Worm (Caenorhabditis elegans): Measurements from ENCODE around the gene D1044.7.

DNA sequence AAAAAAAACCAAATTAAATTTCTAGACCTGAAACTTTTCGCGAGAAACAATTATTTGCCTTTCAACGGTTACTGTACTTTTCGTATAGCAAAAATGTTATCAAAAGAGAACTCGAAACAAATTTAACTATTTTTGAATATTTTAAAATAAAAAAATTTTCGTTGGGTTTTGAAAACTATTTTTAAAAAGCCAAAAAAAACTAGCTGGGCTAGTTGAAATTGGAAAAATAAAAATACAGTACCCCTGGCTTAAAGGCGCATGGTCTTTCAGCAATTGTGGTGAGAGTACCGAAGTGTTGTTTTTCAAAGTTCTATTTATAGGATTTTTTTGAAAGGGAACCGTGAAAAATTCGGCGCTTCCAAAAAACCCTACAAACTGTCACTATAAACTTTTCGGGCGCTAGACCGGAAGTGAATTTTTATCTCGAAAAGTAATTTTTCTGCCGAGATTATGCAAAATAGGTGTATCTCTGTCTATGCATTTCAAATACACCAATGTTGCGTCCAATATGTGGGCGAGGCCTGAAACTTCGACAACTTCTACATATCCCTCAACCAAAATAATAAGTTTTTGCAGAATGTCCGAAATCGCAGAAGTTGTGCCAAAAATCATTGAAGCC, 35.3 kb upstream of the D1044.7 start, which contains the start of gene D1044.1:
- TF ChIP-seq nhr-232 (tag; optimal IDR thresholded peaks at IDR 0.05), result no peak
- TF ChIP-seq odd-2 (tag; optimal IDR thresholded peaks at IDR 0.05), result no peak
- no peak for TF ChIP-seq F13H6.1 (tag; optimal IDR thresholded peaks at IDR 0.05)
- TF ChIP-seq pqm-1 (tag; optimal IDR thresholded peaks at IDR 0.05), result no peak
- TF ChIP-seq fkh-10 (GFP tag; optimal IDR thresholded peaks at IDR 0.05), result no peak
- no peak for TF ChIP-seq tbx-2 (tag; optimal IDR thresholded peaks at IDR 0.05)
- TF ChIP-seq ceh-2 (tag; optimal IDR thresholded peaks at IDR 0.05), result no peak
